Fruit fly (Drosophila melanogaster) S2 (cell line): Measurements from ENCODE around the gene wac.

Experiments used
- CG8478 ChIP-seq: fragments of >200 bp; optimal IDR thresholded peaks from 2 replicates; lab custom pipeline; 2018
- CTCF ChIP-seq, 2 experiments: fragments of >200 bp; optimal IDR thresholded peaks; 2 replicates each; lab custom pipeline; 2018

wac gene

DNA sequence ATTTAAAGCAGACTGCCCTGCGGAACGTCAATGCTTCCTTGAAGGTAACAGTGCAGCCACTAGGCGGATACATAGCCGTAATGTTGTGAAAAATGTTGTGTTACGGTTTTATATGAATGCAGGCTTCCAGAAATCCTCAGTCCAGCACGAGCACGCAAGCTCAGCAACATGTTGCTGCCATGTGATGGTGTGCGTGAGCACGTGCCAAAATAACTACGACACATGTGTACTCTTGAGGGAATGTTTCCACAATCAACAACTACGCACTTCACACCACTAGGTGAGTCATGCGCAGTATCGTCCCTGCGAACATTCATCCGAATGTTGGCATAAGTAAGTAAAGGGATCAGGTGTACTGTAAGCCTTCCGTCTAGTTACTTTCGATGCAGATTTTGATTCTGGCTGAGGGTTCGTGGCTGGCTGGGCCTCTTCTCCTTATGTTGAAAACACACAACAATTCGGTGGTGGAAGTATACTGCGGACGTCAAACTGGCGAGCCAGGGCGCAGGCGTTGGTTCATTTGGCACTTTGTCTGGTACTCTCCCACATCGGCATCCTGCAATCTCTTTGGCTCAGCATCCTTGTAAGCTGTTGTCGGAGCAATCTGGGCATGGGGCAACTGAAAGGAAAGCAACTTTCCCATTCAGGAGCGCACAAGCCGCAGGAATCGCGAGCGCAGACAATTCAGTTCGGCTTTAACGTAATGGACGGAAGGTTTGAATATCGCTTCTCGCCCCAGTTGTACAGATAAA, 18.9 kb downstream of the wac start, which contains the start of gene RhoGEF3:
RhoGEF3 (plus strand) TSS at position 702 of the 752 bp plus-strand sequence.
- TF ChIP-seq CG8478 = no peak
- no peak for TF ChIP-seq CTCF (optimal IDR thresholded peaks at IDR 0.05; lab: Kevin White, UChicago)

DNA sequence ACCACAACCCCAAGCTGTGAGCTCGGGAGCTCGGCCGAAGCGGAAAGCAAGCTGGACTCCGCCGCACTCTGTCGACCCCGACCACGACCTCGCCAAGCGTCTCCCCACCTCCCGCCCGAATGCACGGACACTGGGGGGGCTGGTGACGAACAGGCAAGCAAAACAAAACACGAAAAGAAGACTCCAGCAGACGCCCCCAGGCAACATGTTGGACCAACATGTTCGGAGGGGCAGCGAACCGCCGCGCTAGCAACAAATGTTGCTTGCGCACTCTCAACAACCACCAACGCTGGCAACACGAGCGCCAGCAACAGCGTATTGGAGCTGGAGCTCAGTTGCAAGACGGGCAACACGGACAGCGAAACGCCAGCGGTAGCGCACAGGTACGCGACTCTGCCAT, 24.3 kb downstream of the wac start:
- TF ChIP-seq CG8478 (no peak), CTCF (optimal IDR thresholded peaks at IDR 0.05; lab: Kevin White, UChicago) (no peak)

DNA sequence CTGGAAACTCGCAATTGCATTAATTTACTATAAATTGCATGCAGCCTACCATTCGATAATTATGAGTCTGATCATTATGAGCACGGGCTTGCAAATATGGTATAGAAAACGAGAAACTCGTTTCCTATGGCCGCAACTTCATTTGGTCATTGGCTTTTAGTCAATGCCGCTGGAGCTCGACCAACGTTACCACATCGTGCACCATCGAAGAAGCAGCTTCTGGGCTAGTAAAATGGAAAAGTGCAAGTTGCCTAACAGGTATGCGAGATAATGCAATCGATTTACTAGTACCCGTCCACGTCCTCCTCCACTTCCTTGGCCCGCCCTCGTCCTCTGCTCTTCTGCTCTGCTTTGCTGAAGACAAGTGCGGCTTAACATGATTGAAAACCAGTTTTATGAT, 26.3 kb downstream of the wac start:
- TF ChIP-seq CTCF (optimal IDR thresholded peaks at IDR 0.05; lab: Kevin White, UChicago) (no peak), CG8478 (no peak)

DNA sequence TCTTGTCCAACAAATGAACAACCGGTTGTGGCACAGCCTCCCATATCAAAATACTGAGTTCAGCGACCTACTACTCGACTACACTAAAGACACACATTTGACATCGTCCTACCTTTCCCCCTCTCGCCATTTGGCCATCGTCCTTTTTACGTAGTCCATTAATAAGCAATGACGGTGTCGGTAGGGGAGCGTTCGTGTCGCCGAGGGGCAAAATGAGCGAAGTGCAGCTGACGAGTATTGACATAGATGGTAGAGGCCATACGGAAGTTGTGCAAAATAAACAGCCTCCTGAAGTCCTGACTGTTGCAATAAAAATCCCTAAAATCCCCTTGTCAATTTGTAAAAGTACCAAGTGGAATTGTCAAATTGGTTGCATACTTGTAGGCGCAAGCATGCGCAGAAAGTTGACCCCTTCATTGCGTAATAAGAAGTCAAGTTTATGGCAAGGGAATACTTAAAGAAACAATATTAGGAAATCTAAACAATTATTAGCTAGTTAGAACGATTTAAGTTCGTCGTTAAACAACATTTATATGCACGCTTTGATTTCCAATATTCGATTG, 33.7 kb downstream of the wac start:
- TF ChIP-seq CTCF (optimal IDR thresholded peaks at IDR 0.05; lab: Kevin White, UChicago) = no peak
- no peak for TF ChIP-seq CG8478

DNA sequence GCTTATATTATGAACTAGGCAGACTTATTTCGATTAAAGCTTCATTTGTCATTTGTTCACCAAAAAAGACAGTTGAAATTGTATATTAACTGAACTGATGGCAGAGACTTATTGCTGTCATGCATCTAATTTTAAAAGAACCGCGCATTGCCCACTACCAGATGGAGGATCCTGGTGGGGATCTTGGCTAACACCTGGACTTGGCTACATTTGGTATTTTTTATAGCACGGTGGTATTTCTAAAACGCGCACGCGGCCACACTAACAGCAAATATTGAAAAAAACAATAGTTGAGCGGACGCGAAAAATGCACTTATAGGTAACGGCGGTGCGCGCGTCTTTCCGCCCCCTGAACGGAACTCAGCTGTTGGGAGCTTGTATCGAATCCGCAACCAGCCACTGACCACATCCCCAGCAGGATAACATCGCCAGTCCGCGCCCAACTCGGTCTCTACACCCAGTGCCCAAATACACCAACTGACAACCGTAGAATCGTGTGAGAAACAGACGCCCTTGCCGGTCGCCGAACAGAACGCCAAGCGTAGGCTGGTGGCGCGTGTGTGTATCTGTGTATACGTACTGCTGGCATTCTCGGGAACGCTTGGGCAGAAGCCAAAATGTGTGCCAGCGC, 34.3 kb downstream of the wac start:
- TF ChIP-seq CTCF (optimal IDR thresholded peaks at IDR 0.05; lab: Kevin White, UChicago) (peak; percentile 40 to 48), CG8478 (no peak)

DNA sequence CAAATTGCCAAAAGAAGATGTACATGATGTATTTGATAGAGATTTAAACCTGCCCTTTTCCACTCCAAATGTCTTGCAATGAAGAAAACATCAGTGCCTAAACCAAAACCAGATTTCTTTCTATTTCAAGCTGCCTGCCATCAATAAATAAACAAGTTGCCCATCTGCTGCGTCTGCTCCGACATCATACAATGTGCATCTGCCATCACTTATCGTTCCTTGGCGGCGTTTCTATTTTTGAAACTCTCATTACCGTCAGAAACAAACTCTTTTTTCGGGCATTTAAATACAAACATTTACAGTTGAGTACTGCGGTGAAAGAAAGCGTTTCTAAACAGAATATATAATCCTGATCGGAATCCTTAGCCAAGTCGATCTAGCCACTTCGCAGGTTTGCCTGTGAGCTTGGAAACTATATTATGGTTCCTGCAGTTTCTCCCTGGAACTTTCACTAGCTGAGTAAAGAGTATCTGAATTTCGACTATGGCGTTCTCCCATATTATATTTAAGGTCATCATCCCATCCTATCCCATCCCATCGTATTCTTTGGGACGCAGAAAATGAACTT, 36.9 kb downstream of the wac start:
- TF ChIP-seq CG8478 (no peak), CTCF (optimal IDR thresholded peaks at IDR 0.05; lab: Kevin White, UChicago) (no peak)

DNA sequence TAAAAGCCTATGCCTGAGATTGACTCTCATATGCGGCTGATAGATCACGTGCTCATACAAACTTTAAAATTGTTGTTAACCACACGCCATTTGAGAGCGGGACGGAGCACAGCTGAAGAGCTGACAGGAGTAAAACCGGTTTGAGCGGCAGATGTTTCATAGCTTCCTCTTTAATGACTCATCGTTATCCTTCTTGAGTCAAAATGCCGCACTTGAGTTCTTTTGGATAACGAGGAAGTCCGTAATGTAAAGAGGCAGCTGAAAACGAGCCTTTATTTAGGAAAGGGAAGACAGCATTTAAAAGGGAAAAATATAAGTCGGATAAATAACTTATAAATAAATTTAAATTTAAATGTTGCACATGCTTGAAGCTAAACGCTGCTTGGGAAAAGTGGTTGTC, 39.3 kb downstream of the wac start:
- TF ChIP-seq CG8478 (no peak), CTCF (optimal IDR thresholded peaks at IDR 0.05; lab: Kevin White, UChicago) (no peak)

DNA sequence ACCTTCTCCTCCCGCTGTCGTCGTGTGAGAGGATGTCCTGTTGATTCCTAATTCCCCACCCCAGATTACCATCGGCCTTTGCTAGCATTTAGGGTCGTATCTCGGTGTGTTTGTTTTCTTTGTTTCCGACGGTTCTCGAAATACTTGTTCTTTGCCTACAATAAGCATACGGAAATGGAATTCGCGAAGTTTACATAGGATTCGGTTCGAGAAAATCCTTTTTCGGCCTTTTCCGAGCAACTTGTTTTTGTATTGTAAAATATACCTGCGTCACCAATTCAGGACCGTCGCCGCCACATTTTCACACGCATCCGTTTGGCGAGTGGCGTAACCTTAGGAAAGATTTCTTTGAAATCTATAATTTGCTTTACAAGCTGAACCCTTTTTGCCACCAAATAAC, 40.5 kb downstream of the wac start:
- TF ChIP-seq CG8478 (no peak), CTCF (optimal IDR thresholded peaks at IDR 0.05; lab: Kevin White, UChicago) (no peak)

DNA sequence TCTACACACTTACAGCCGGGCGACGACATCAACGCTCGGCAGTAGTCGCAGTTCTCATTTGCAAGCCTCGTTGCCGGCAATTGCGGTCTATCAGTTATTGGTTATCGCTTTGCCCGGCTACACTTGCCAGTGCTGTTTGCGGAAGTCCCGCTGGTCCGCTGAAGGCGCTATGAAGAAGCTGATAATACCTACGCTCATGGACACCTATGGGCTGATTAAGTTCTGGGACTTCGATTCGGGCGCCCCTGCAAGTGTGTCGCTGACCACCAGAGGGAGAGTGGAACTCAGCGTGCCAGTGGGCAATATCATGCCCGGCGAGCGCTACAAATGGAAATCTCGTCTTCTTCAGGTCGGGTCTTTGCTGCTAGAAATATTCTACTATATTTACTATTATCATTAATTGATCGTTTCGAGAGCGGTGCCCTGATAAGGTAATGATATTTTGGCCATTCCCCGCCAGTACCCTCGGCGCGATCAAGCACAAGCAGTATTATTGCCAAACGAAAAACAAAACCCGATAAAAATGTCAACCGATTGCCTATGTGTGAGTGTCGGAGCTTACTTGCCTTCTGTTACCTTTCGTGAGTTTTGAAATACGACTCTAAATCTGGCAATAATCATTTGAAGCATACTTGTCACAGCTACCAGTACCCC, 42.1 kb downstream of the wac start:
- no peak for TF ChIP-seq CG8478
- TF ChIP-seq CTCF (optimal IDR thresholded peaks at IDR 0.05; lab: Kevin White, UChicago) = no peak
